Worm (Caenorhabditis elegans) whole organism, young adult: ENCODE data around the gene idpp-3.

Source experiments
- B0019.2 ChIP-seq: fragments of 200-800 bp; sonication (Bioruptor generic); conservative IDR thresholded peaks from 2 replicates; pipeline ENCODE4 v1.3.6; 2022; ENCODE audit warnings: missing genetic modification reagents, missing genetic modification characterization, missing compliant biosample characterization
- B0336.3 ChIP-seq: fragments of 200-800 bp; sonication (Bioruptor generic); IDR thresholded peaks from 2 replicates; pipeline ENCODE4 v1.3.6; 2022; ENCODE audit warnings: missing genetic modification characterization, missing compliant biosample characterization
- F23B12.7 ChIP-seq: sonication (generic microtip); optimal IDR thresholded peaks from 2 replicates; lab custom pipeline; 2017; ENCODE audit warnings: missing genetic modification characterization, mild to moderate bottlenecking, missing compliant biosample characterization, antibody characterized with exemption, moderate library complexity; ENCODE audit not compliant: insufficient read depth
- F49E8.2 ChIP-seq: sonication (generic microtip); optimal IDR thresholded peaks from 3 replicates; lab custom pipeline; 2017; ENCODE audit warnings: missing genetic modification characterization, mild to moderate bottlenecking, missing compliant biosample characterization, antibody characterized with exemption, moderate library complexity; ENCODE audit not compliant: insufficient read depth
- K12H6.12 ChIP-seq: fragments of 200-800 bp; sonication (Bioruptor generic); optimal IDR thresholded peaks from 2 replicates; lab custom pipeline; 2018; ENCODE audit warnings: mild to moderate bottlenecking, missing genetic modification characterization, missing compliant biosample characterization
- Y79H2A.3 ChIP-seq: fragments of 200-800 bp; sonication (Bioruptor generic); conservative IDR thresholded peaks from 2 replicates; pipeline ENCODE4 v1.3.6; 2022; ENCODE audit warnings: missing genetic modification reagents, missing genetic modification characterization, missing compliant biosample characterization
- ZK185.1 ChIP-seq: sonication (generic microtip); optimal IDR thresholded peaks from 2 replicates; lab custom pipeline; 2016; ENCODE audit warnings: mild to moderate bottlenecking, missing genetic modification characterization, missing compliant biosample characterization; ENCODE audit not compliant: poor library complexity, severe bottlenecking
- ama-1 ChIP-seq, 3 experiments: fragments of 150-350 bp in 1 of 3; sonication (generic microtip) in 2 of 3; optimal IDR thresholded peaks; 2 replicates each; lab custom pipeline; 2014 to 2018; ENCODE audit warnings: missing biosample characterization in 2 of 3, missing genetic modification characterization in 2 of 3, missing genetic modification reagents in 2 of 3
- cebp-1 ChIP-seq, 2 experiments: fragments of 200-800 bp in 1 of 2; sonication (Bioruptor generic) in 1 of 2; sonication (generic microtip) in 1 of 2; IDR thresholded peaks in 1 of 2; optimal IDR thresholded peaks in 1 of 2; 2 replicates each; pipeline versions ENCODE4 v1.3.6 to Lab custom; 2017 to 2022; ENCODE audit warnings: missing compliant biosample characterization in 2 of 2, missing genetic modification characterization in 2 of 2, mild to moderate bottlenecking in 1 of 2, missing genetic modification reagents in 1 of 2, moderate library complexity in 1 of 2
- ceh-27 ChIP-seq: fragments of 200-800 bp; sonication (Bioruptor generic); optimal IDR thresholded peaks from 2 replicates; lab custom pipeline; 2018; ENCODE audit warnings: mild to moderate bottlenecking, missing genetic modification characterization, moderate library complexity, missing compliant biosample characterization
- die-1 ChIP-seq: sonication (generic microtip); optimal IDR thresholded peaks from 2 replicates; lab custom pipeline; 2016; ENCODE audit warnings: missing genotype, mild to moderate bottlenecking, missing genetic modification characterization, missing compliant biosample characterization
- dox-1 ChIP-seq: fragments of 200-800 bp; sonication (Bioruptor generic); IDR thresholded peaks from 2 replicates; pipeline ENCODE4 v1.3.6; 2022; ENCODE audit warnings: missing genetic modification reagents, missing genetic modification characterization, missing compliant biosample characterization
- egl-44 ChIP-seq: fragments of 200-800 bp; sonication (Bioruptor generic); IDR thresholded peaks from 2 replicates; pipeline ENCODE4 v1.3.6; 2022; ENCODE audit warnings: missing genetic modification reagents, missing genetic modification characterization, missing compliant biosample characterization
- ekl-4 ChIP-seq: fragments of 200-800 bp; sonication (Bioruptor generic); IDR thresholded peaks from 2 replicates; pipeline ENCODE4 v1.3.6; 2022; ENCODE audit warnings: missing genetic modification reagents, missing genetic modification characterization, missing compliant biosample characterization
- ets-4 ChIP-seq: fragments of 200-800 bp; sonication (Bioruptor generic); optimal IDR thresholded peaks from 2 replicates; lab custom pipeline; 2018; ENCODE audit warnings: mild to moderate bottlenecking, missing genetic modification characterization, missing compliant biosample characterization
- fkh-3 ChIP-seq: sonication (generic microtip); optimal IDR thresholded peaks from 2 replicates; lab custom pipeline; 2016; ENCODE audit warnings: mild to moderate bottlenecking, missing genetic modification characterization, missing compliant biosample characterization
- hmg-1.2 ChIP-seq: fragments of 200-800 bp; sonication (Bioruptor generic); IDR thresholded peaks from 2 replicates; pipeline ENCODE4 v1.3.6; 2022; ENCODE audit warnings: missing genetic modification reagents, missing genetic modification characterization, missing compliant biosample characterization
- let-526 ChIP-seq: fragments of 200-800 bp; sonication (Bioruptor generic); IDR thresholded peaks from 2 replicates; pipeline ENCODE4 v1.3.6; 2022; ENCODE audit warnings: missing genetic modification reagents, missing genetic modification characterization, missing compliant biosample characterization
- let-607 ChIP-seq, 2 experiments: fragments of 200-800 bp in 1 of 2; sonication (Bioruptor generic) in 1 of 2; sonication (generic microtip) in 1 of 2; optimal IDR thresholded peaks; 2 replicates each; lab custom pipeline; 2016 to 2018; ENCODE audit warnings: mild to moderate bottlenecking in 2 of 2, missing compliant biosample characterization in 2 of 2, missing genetic modification characterization in 2 of 2, moderate library complexity in 2 of 2, missing genotype in 1 of 2
- lin-35 ChIP-seq, 3 experiments: fragments of 150-350 bp in 2 of 3; sonication (generic microtip) in 1 of 3; optimal IDR thresholded peaks; 2 replicates each; lab custom pipeline; 2014 to 2018; ENCODE audit warnings: missing biosample characterization in 3 of 3, missing genetic modification characterization in 3 of 3, missing genetic modification reagents in 3 of 3
- lin-40 ChIP-seq: sonication (generic microtip); optimal IDR thresholded peaks from 2 replicates; lab custom pipeline; 2016; ENCODE audit warnings: missing genetic modification characterization, mild to moderate bottlenecking, missing compliant biosample characterization, missing genotype, missing genetic modification reagents
- madf-10 ChIP-seq: sonication (generic microtip); optimal IDR thresholded peaks from 2 replicates; lab custom pipeline; 2016; ENCODE audit warnings: mild to moderate bottlenecking, missing genetic modification characterization, missing compliant biosample characterization
- mcd-1 ChIP-seq: fragments of 200-800 bp; sonication (Bioruptor generic); IDR thresholded peaks from 2 replicates; pipeline ENCODE4 v1.3.6; 2022; ENCODE audit warnings: missing genetic modification reagents, missing genetic modification characterization, missing compliant biosample characterization
- nfyb-1 ChIP-seq: fragments of 200-800 bp; sonication (Bioruptor generic); IDR thresholded peaks from 2 replicates; pipeline ENCODE4 v1.3.6; 2022; ENCODE audit warnings: missing genetic modification reagents, missing genetic modification characterization, missing compliant biosample characterization
- nhr-80 ChIP-seq: sonication (generic microtip); optimal IDR thresholded peaks from 2 replicates; lab custom pipeline; 2016; ENCODE audit warnings: missing genetic modification characterization, missing compliant biosample characterization
- pha-4 ChIP-seq: fragments of 150-350 bp; sonication (generic microtip); optimal IDR thresholded peaks from 2 replicates; lab custom pipeline; 2014; ENCODE audit warnings: missing biosample characterization, missing genetic modification reagents, missing genetic modification characterization
- snpc-4 ChIP-seq, 5 experiments: fragments of 150-350 bp in 1 of 5; sonication (generic microtip) in 4 of 5; optimal IDR thresholded peaks; 2 replicates each; lab custom pipeline; 2014 to 2018; ENCODE audit warnings: missing genetic modification characterization in 5 of 5, missing biosample characterization in 3 of 5, antibody characterized with exemption in 2 of 5, mild to moderate bottlenecking in 2 of 5, missing compliant biosample characterization in 2 of 5, missing genotype in 2 of 5, moderate library complexity in 2 of 5, missing genetic modification reagents in 1 of 5
- tbp1 ChIP-seq: fragments of 200-800 bp; sonication (Bioruptor generic); optimal IDR thresholded peaks from 2 replicates; lab custom pipeline; 2018; ENCODE audit warnings: mild to moderate bottlenecking, missing genetic modification characterization, missing compliant biosample characterization
- zfh-2 ChIP-seq: fragments of 200-800 bp; sonication (Bioruptor generic); conservative IDR thresholded peaks from 2 replicates; pipeline ENCODE4 v1.3.6; 2022; ENCODE audit warnings: missing genetic modification reagents, missing genetic modification characterization, missing compliant biosample characterization
- ztf-26 ChIP-seq: sonication (generic microtip); optimal IDR thresholded peaks from 2 replicates; lab custom pipeline; 2017; ENCODE audit warnings: missing genetic modification characterization, missing compliant biosample characterization

The idpp-3 gene

ce11 chrX:14983274-14983673 is 21.9 kb upstream of the idpp-3 start, which contains the start of gene rbg-1 (continued):
- TF ChIP-seq zfh-2 (0 out of 2 replicates have a peak, but pooled peaks have one; percentile 11), tbp1 (GFP tag; lab: Kevin White, UChicago) (peak; percentile 14), ztf-26 (tag; lab: Kevin White, UChicago) (peak; percentile 49), Y79H2A.3 (GFP tag; lab: Robert Waterston, UW) (no peak), K12H6.12 (peak; percentile 60), lin-40 (peak; percentile 59), pha-4 (tag; lab: Kevin White, UChicago) (peak; percentile 25), nhr-80 (tag; lab: Kevin White, UChicago) (peak; percentile 65), let-526 (GFP tag; lab: Robert Waterston, UW) (no peak), cebp-1 (GFP tag; IDR thresholded peaks at IDR 0.05; lab: Robert Waterston, UW) (no peak), cebp-1 (tag; optimal IDR thresholded peaks at IDR 0.05; lab: Kevin White, UChicago) (peak; percentile 78), nfyb-1 (GFP tag; lab: Robert Waterston, UW) (no peak), B0336.3 (GFP tag; lab: Robert Waterston, UW) (0 out of 2 replicates have a peak, but pooled peaks have one; percentile 33), madf-10 (tag; lab: Kevin White, UChicago) (no peak), ceh-27 (GFP tag; lab: Kevin White, UChicago) (peak; percentile 77)
- TF ChIP-seq, all 124 proteins: peak for 22

- 0 out of 2 replicates have a peak, but pooled peaks have one; percentile 17 for TF ChIP-seq dox-1 (GFP tag; lab: Robert Waterston, UW)
- 0 out of 2 replicates have a peak, but pooled peaks have one; percentile 21 for TF ChIP-seq mcd-1 (GFP tag; lab: Robert Waterston, UW)
- TF ChIP-seq ets-4 (GFP tag; lab: Kevin White, UChicago): no peak
- no peak for TF ChIP-seq fkh-3 (tag; lab: Kevin White, UChicago)
- TF ChIP-seq, all 124 proteins: peak for 2
These were observed 21.2 kb upstream of the idpp-3 start, which contains the start of gene plp-2 for ce11 chrX:14982525-14982924. TSS of gene plp-2 (minus strand) at chrX:14982804.

ce11 chrX:14981620-14982019 is 20.2 kb upstream of the idpp-3 start:
- TF ChIP-seq nhr-80 (tag; lab: Kevin White, UChicago) (peak; percentile 40), cebp-1 (GFP tag; IDR thresholded peaks at IDR 0.05; lab: Robert Waterston, UW) (peak; percentile 95), cebp-1 (tag; optimal IDR thresholded peaks at IDR 0.05; lab: Kevin White, UChicago) (peak; percentile 90), mcd-1 (GFP tag; lab: Robert Waterston, UW) (peak; percentile 37; the same call in 1 of the 2 replicates), let-607 (tag; optimal IDR thresholded peaks at IDR 0.05; lab: Kevin White, UChicago) (peak; percentile 97 to 98), dox-1 (GFP tag; lab: Robert Waterston, UW) (peak; percentile 54)

ce11 chrX:14979388-14979787 is 18.0 kb upstream of the idpp-3 start, which contains the start of gene emre-1:
TSS of gene emre-1 (plus strand) at chrX:14979688.
- TF ChIP-seq B0019.2 (GFP tag; lab: Robert Waterston, UW): no peak
- no peak for TF ChIP-seq ekl-4
- no peak for TF ChIP-seq K12H6.12

ce11 chrX:14978756-14979155 is 17.4 kb upstream of the idpp-3 start:
- TF ChIP-seq nhr-80 (tag; lab: Kevin White, UChicago): peak; percentile 39
- TF ChIP-seq ztf-26 (tag; lab: Kevin White, UChicago): peak; percentile 30
- 0 out of 2 replicates have a peak, but pooled peaks have one; percentile 30 for TF ChIP-seq nfyb-1 (GFP tag; lab: Robert Waterston, UW)
- no peak for TF ChIP-seq F49E8.2 (tag; lab: Kevin White, UChicago)
- peak in 1 of 3 experiments; percentile 3 for TF ChIP-seq lin-35 (GFP tag; optimal IDR thresholded peaks at IDR 0.05; lab: Kevin White, UChicago)
- peak in 1 of 2 experiments; percentile 10 for TF ChIP-seq let-607 (tag; optimal IDR thresholded peaks at IDR 0.05; lab: Kevin White, UChicago)
- TF ChIP-seq ama-1 (optimal IDR thresholded peaks at IDR 0.05; lab: Kevin White, UChicago): peak; percentile 57
- no peak for TF ChIP-seq ama-1 (GFP tag; optimal IDR thresholded peaks at IDR 0.05; lab: Kevin White, UChicago)
- no peak for TF ChIP-seq F23B12.7 (tag; lab: Kevin White, UChicago)
- TF ChIP-seq hmg-1.2 (GFP tag; lab: Robert Waterston, UW): peak; percentile 29; the same call in 1 of the 2 replicates
- no peak for TF ChIP-seq egl-44 (GFP tag; lab: Robert Waterston, UW)
- TF ChIP-seq die-1 (tag; lab: Kevin White, UChicago): no peak
- peak; percentile 47 for TF ChIP-seq ZK185.1 (tag; lab: Kevin White, UChicago)
- peak; percentile 60 for TF ChIP-seq lin-40
- no peak for TF ChIP-seq snpc-4 (GFP tag; optimal IDR thresholded peaks at IDR 0.05; lab: Kevin White, UChicago)
- TF ChIP-seq snpc-4 (tag; optimal IDR thresholded peaks at IDR 0.05; lab: Kevin White, UChicago): peak in 1 of 4 experiments; percentile 23
- TF ChIP-seq cebp-1 (GFP tag; IDR thresholded peaks at IDR 0.05; lab: Robert Waterston, UW): no peak
- TF ChIP-seq cebp-1 (tag; optimal IDR thresholded peaks at IDR 0.05; lab: Kevin White, UChicago): peak; percentile 49
- TF ChIP-seq, all 124 proteins: peak for 11
